Worm (Caenorhabditis elegans) whole organism, L2 larva: ENCODE measurements around the gene C37C3.18.

ENCODE experiments used
- C34F6.9 ChIP-seq: fragments of 150-350 bp; optimal IDR thresholded peaks from 2 replicates; lab custom pipeline; 2014; ENCODE audit warnings: missing biosample characterization, missing genetic modification characterization
- F13H6.1 ChIP-seq: sonication (generic microtip); optimal IDR thresholded peaks from 2 replicates; lab custom pipeline; 2016; ENCODE audit warnings: missing genetic modification characterization, missing compliant biosample characterization
- R02D3.7 ChIP-seq: fragments of 150-350 bp; optimal IDR thresholded peaks from 2 replicates; lab custom pipeline; 2014; ENCODE audit warnings: missing biosample characterization, missing genetic modification characterization
- Y55F3AM.14 ChIP-seq: fragments of 200-800 bp; sonication (Bioruptor generic); optimal IDR thresholded peaks from 2 replicates; lab custom pipeline; 2018; ENCODE audit warnings: mild to moderate bottlenecking, missing genetic modification characterization, missing compliant biosample characterization
- alr-1 ChIP-seq: fragments of 150-350 bp; optimal IDR thresholded peaks from 2 replicates; lab custom pipeline; 2014; ENCODE audit warnings: missing biosample characterization, missing genetic modification characterization
- aly-2 ChIP-seq: fragments of 150-350 bp; optimal IDR thresholded peaks from 2 replicates; lab custom pipeline; 2014; ENCODE audit warnings: missing biosample characterization, missing genetic modification characterization
- ama-1 ChIP-seq: fragments of 150-350 bp; optimal IDR thresholded peaks from 2 replicates; lab custom pipeline; 2018; ENCODE audit warnings: inconsistent platforms
- blmp-1 ChIP-seq: sonication (generic microtip); optimal IDR thresholded peaks from 2 replicates; lab custom pipeline; 2017; ENCODE audit warnings: missing genetic modification characterization, mild to moderate bottlenecking, missing compliant biosample characterization, antibody characterized with exemption, moderate library complexity; ENCODE audit not compliant: insufficient read depth
- ceh-82 ChIP-seq: fragments of 150-350 bp; optimal IDR thresholded peaks from 2 replicates; lab custom pipeline; 2014; ENCODE audit warnings: missing biosample characterization, missing genetic modification characterization
- crh-2 ChIP-seq: sonication (generic microtip); optimal IDR thresholded peaks from 2 replicates; lab custom pipeline; 2017; ENCODE audit warnings: missing biosample characterization, missing genetic modification characterization
- egl-27 ChIP-seq: sonication (generic microtip); optimal IDR thresholded peaks from 3 replicates; lab custom pipeline; 2017; ENCODE audit warnings: missing biosample characterization, missing genetic modification reagents, missing genetic modification characterization
- fos-1 ChIP-seq: fragments of 150-350 bp; optimal IDR thresholded peaks from 2 replicates; lab custom pipeline; 2014; ENCODE audit warnings: missing biosample characterization, missing genetic modification characterization
- gmeb-1 ChIP-seq: fragments of 150-350 bp; optimal IDR thresholded peaks from 2 replicates; lab custom pipeline; 2014; ENCODE audit warnings: missing biosample characterization, missing genetic modification characterization
- lin-11 ChIP-seq: fragments of 150-350 bp; sonication (generic microtip); optimal IDR thresholded peaks from 2 replicates; lab custom pipeline; 2014; ENCODE audit warnings: missing biosample characterization, missing genetic modification characterization, inconsistent platforms, mixed read lengths
- lsy-2 ChIP-seq, 2 experiments: fragments of 150-350 bp in 1 of 2; sonication (generic microtip) in 1 of 2; optimal IDR thresholded peaks; 2 replicates each; lab custom pipeline; 2014 to 2017; ENCODE audit warnings: missing biosample characterization in 2 of 2, missing genetic modification characterization in 2 of 2
- mab-5 ChIP-seq: fragments of 150-350 bp; optimal IDR thresholded peaks from 2 replicates; lab custom pipeline; 2014; ENCODE audit warnings: missing biosample characterization, missing genetic modification characterization
- mbf-1 ChIP-seq: sonication (generic microtip); optimal IDR thresholded peaks from 2 replicates; lab custom pipeline; 2017; ENCODE audit warnings: missing biosample characterization, missing genetic modification characterization
- mdl-1 ChIP-seq, 2 experiments: fragments of 150-350 bp in 1 of 2; sonication (generic microtip) in 1 of 2; optimal IDR thresholded peaks; 2 replicates each; lab custom pipeline; 2017; ENCODE audit warnings: missing biosample characterization in 2 of 2, missing genetic modification characterization in 2 of 2
- nhr-10 ChIP-seq: sonication (generic microtip); optimal IDR thresholded peaks from 2 replicates; lab custom pipeline; 2017; ENCODE audit warnings: missing biosample characterization, missing genetic modification characterization
- nhr-11 ChIP-seq: fragments of 150-350 bp; optimal IDR thresholded peaks from 2 replicates; lab custom pipeline; 2014; ENCODE audit warnings: missing biosample characterization, missing genetic modification characterization
- nhr-12 ChIP-seq: fragments of 150-350 bp; optimal IDR thresholded peaks from 2 replicates; lab custom pipeline; 2014; ENCODE audit warnings: missing biosample characterization, missing genetic modification characterization
- nhr-129 ChIP-seq: fragments of 150-350 bp; optimal IDR thresholded peaks from 2 replicates; lab custom pipeline; 2014; ENCODE audit warnings: missing biosample characterization, missing genetic modification characterization
- nhr-21 ChIP-seq: fragments of 150-350 bp; optimal IDR thresholded peaks from 2 replicates; lab custom pipeline; 2014; ENCODE audit warnings: missing biosample characterization, missing genetic modification characterization
- nhr-23 ChIP-seq: fragments of 150-350 bp; optimal IDR thresholded peaks from 2 replicates; lab custom pipeline; 2014; ENCODE audit warnings: missing biosample characterization, missing genetic modification reagents, missing genetic modification characterization
- nhr-237 ChIP-seq: fragments of 150-350 bp; optimal IDR thresholded peaks from 2 replicates; lab custom pipeline; 2014; ENCODE audit warnings: missing biosample characterization, missing genetic modification characterization
- nhr-25 ChIP-seq: fragments of 150-350 bp; sonication (generic microtip); optimal IDR thresholded peaks from 3 replicates; lab custom pipeline; 2014; ENCODE audit warnings: missing biosample characterization, missing genetic modification characterization
- nhr-77 ChIP-seq: fragments of 150-350 bp; optimal IDR thresholded peaks from 2 replicates; lab custom pipeline; 2014; ENCODE audit warnings: missing biosample characterization, missing genetic modification characterization
- peb-1 ChIP-seq: fragments of 150-350 bp; optimal IDR thresholded peaks from 2 replicates; lab custom pipeline; 2014; ENCODE audit warnings: missing biosample characterization, missing genetic modification characterization
- sem-4 ChIP-seq: fragments of 150-350 bp; optimal IDR thresholded peaks from 2 replicates; lab custom pipeline; 2014; ENCODE audit warnings: missing biosample characterization, missing genetic modification reagents, missing genetic modification characterization
- skn-1 ChIP-seq: sonication (generic microtip); optimal IDR thresholded peaks from 2 replicates; lab custom pipeline; 2017; ENCODE audit warnings: missing biosample characterization, missing genetic modification characterization
- sma-3 ChIP-seq: sonication (generic microtip); optimal IDR thresholded peaks from 2 replicates; lab custom pipeline; 2016; ENCODE audit warnings: missing genetic modification reagents, missing genetic modification characterization, missing compliant biosample characterization
- snpc-4 ChIP-seq: fragments of 150-350 bp; optimal IDR thresholded peaks from 2 replicates; lab custom pipeline; 2014; ENCODE audit warnings: missing biosample characterization, missing genetic modification characterization
- unc-55 ChIP-seq: fragments of 150-350 bp; sonication (generic microtip); optimal IDR thresholded peaks from 3 replicates; lab custom pipeline; 2014; ENCODE audit warnings: missing biosample characterization, missing genetic modification reagents, missing genetic modification characterization
- ztf-1 ChIP-seq: fragments of 200-800 bp; sonication (Bioruptor generic); conservative IDR thresholded peaks from 2 replicates; pipeline ENCODE4 v1.3.6; 2022; ENCODE audit warnings: missing genetic modification characterization, missing compliant biosample characterization
- ztf-11 ChIP-seq: sonication (generic microtip); optimal IDR thresholded peaks from 2 replicates; lab custom pipeline; 2017; ENCODE audit warnings: missing biosample characterization, missing genetic modification characterization
- ztf-4 ChIP-seq: fragments of 150-350 bp; optimal IDR thresholded peaks from 2 replicates; lab custom pipeline; 2014; ENCODE audit warnings: missing biosample characterization, missing genetic modification characterization

C37C3.18 gene

ce11 chrV:7839485-7839884 lies 15.3 kb upstream of the C37C3.18 start, which contains the start of gene C37C3.12:
C37C3.12 (minus strand) TSS chrV:7839585.
- TF ChIP-seq ztf-4 (tag; lab: Kevin White, UChicago) (no peak), mbf-1 (tag; lab: Kevin White, UChicago) (no peak), crh-2 (tag; lab: Kevin White, UChicago) (no peak), nhr-11 (no peak), egl-27 (tag; lab: Kevin White, UChicago) (no peak), unc-55 (no peak), nhr-237 (tag; lab: Kevin White, UChicago) (no peak), ama-1 (lab: Kevin White, UChicago) (no peak), aly-2 (no peak), alr-1 (tag; lab: Kevin White, UChicago) (no peak), mab-5 (tag; lab: Kevin White, UChicago) (no peak), ztf-11 (tag; lab: Kevin White, UChicago) (no peak), ztf-1 (GFP tag; lab: Robert Waterston, UW) (no peak), snpc-4 (no peak), nhr-25 (tag; lab: Kevin White, UChicago) (no peak), Y55F3AM.14 (GFP tag; lab: Kevin White, UChicago) (no peak), R02D3.7 (tag; lab: Kevin White, UChicago) (no peak), blmp-1 (tag; lab: Kevin White, UChicago) (no peak), nhr-23 (tag; lab: Kevin White, UChicago) (no peak), lsy-2 (tag; optimal IDR thresholded peaks at IDR 0.05; lab: Kevin White, UChicago) (no peak)

DNA sequence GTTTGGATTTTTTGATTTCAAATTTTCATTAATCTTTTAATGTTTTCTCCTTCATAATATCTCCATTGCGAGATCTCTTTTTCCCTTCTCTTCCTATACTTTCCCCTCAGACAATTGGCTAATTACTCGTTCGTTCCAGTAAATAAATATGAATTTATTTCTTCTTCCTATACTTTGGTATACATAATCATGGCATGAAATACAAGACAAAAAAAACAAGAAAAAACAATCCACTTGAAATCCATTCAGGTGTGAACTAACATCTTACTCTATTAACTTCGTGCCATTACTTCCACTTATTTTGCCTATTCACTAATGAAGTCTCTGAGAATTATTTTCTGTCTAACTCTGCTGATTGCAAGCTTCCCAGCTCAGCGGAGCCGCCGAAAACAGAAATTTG lies 12.6 kb upstream of the C37C3.18 start, which contains the start of gene grd-8:
Gene grd-8, plus strand, starts transcription at position 301 of the 400 bp plus-strand sequence.
- TF ChIP-seq peb-1: no peak
- TF ChIP-seq ztf-1 (GFP tag; lab: Robert Waterston, UW): no peak
- no peak for TF ChIP-seq blmp-1 (tag; lab: Kevin White, UChicago)

DNA sequence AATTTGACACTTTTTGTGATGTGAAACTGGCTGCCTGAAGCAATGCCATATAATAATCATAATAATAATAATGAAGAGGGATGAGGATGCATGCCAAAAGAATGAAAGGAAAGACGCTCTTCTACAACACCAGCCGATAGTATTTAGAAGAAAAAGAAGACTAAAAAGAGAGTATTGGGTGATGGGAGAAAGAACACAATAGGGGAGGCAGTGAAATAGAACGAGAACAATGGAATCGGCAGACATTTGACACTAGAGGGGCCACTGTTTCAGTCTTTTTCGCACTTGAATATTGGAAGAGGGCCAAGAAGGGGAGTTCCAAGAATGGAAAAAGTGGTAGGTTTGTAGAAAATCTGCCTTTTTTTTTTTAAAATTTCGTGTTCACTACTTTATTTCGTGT lies 7.6 kb upstream of the C37C3.18 start, which contains the start of gene memo-1:
Gene memo-1, minus strand, starts transcription at position 2 of the 400 bp plus-strand sequence.
- TF ChIP-seq lin-11 (tag; lab: Kevin White, UChicago) (no peak), sem-4 (tag; lab: Kevin White, UChicago) (no peak), peb-1 (no peak), ztf-4 (tag; lab: Kevin White, UChicago) (no peak), ztf-1 (GFP tag; lab: Robert Waterston, UW) (no peak), gmeb-1 (tag; lab: Kevin White, UChicago) (no peak), ceh-82 (tag; lab: Kevin White, UChicago) (no peak), nhr-10 (no peak), sma-3 (no peak), Y55F3AM.14 (GFP tag; lab: Kevin White, UChicago) (no peak), mab-5 (tag; lab: Kevin White, UChicago) (no peak), C34F6.9 (tag; lab: Kevin White, UChicago) (no peak), aly-2 (no peak)

- TF ChIP-seq aly-2 (no peak), nhr-21 (tag; lab: Kevin White, UChicago) (no peak), nhr-77 (tag; lab: Kevin White, UChicago) (no peak), Y55F3AM.14 (GFP tag; lab: Kevin White, UChicago) (no peak), sma-3 (no peak), nhr-12 (tag; lab: Kevin White, UChicago) (no peak), ztf-4 (tag; lab: Kevin White, UChicago) (no peak), skn-1 (tag; lab: Kevin White, UChicago) (no peak), mab-5 (tag; lab: Kevin White, UChicago) (no peak)
Measured at ce11 chrV:7847687-7848086, 7.1 kb upstream of the C37C3.18 start.

ce11 chrV:7848251-7848650 lies 6.5 kb upstream of the C37C3.18 start:
- peak; percentile 32 for TF ChIP-seq F13H6.1 (tag; lab: Kevin White, UChicago)
- TF ChIP-seq nhr-129: peak; percentile 44
- TF ChIP-seq C34F6.9 (tag; lab: Kevin White, UChicago): peak; percentile 10
- TF ChIP-seq fos-1 (tag; lab: Kevin White, UChicago): peak; percentile 9
- TF ChIP-seq mdl-1 (tag; optimal IDR thresholded peaks at IDR 0.05; lab: Kevin White, UChicago): peak in 1 of 2 experiments; percentile 16
- no peak for TF ChIP-seq mab-5 (tag; lab: Kevin White, UChicago)
